Worm (Caenorhabditis elegans) whole organism, L3 larva: Measurements from ENCODE around the gene jud-4.
A peak's percentile ranks its signal among the peaks of the same experiment; 100 is the strongest.

Experiments
- R02D3.7 ChIP-seq: fragments of 150-350 bp; optimal IDR thresholded peaks from 2 replicates; lab custom pipeline; 2014; ENCODE audit warnings: missing biosample characterization, missing genetic modification characterization
- ZK546.5 ChIP-seq: sonication (generic microtip); optimal IDR thresholded peaks from 2 replicates; lab custom pipeline; 2017; ENCODE audit warnings: missing biosample characterization, missing genetic modification characterization
- ama-1 ChIP-seq: fragments of 150-350 bp; optimal IDR thresholded peaks from 2 replicates; lab custom pipeline; 2018
- ceh-16 ChIP-seq: sonication (generic microtip); optimal IDR thresholded peaks from 2 replicates; lab custom pipeline; 2017; ENCODE audit warnings: missing biosample characterization, missing genetic modification characterization
- ceh-28 ChIP-seq: fragments of 150-350 bp; optimal IDR thresholded peaks from 2 replicates; lab custom pipeline; 2014; ENCODE audit warnings: missing biosample characterization, missing genetic modification reagents, missing genetic modification characterization
- ceh-82 ChIP-seq: fragments of 150-350 bp; optimal IDR thresholded peaks from 2 replicates; lab custom pipeline; 2014; ENCODE audit warnings: missing biosample characterization, missing genetic modification characterization
- ceh-9 ChIP-seq: sonication (generic microtip); optimal IDR thresholded peaks from 2 replicates; lab custom pipeline; 2018; ENCODE audit warnings: missing biosample characterization, missing genetic modification characterization
- egl-27 ChIP-seq: sonication (generic microtip); optimal IDR thresholded peaks from 4 replicates; lab custom pipeline; 2017; ENCODE audit warnings: missing biosample characterization, missing genetic modification reagents, missing genetic modification characterization
- egl-5 ChIP-seq: fragments of 150-350 bp; optimal IDR thresholded peaks from 2 replicates; lab custom pipeline; 2017; ENCODE audit warnings: missing biosample characterization, missing genetic modification reagents, missing genetic modification characterization, inconsistent platforms
- elt-1 ChIP-seq: fragments of 150-350 bp; optimal IDR thresholded peaks from 2 replicates; lab custom pipeline; 2014; ENCODE audit warnings: missing biosample characterization, missing genetic modification characterization
- elt-2 ChIP-seq: sonication (generic microtip); optimal IDR thresholded peaks from 2 replicates; lab custom pipeline; 2016; ENCODE audit warnings: missing genetic modification reagents, mild to moderate bottlenecking, missing genetic modification characterization, missing compliant biosample characterization
- fkh-2 ChIP-seq: fragments of 150-350 bp; optimal IDR thresholded peaks from 2 replicates; lab custom pipeline; 2014; ENCODE audit warnings: missing biosample characterization, missing genetic modification reagents, missing genetic modification characterization
- hmg-11 ChIP-seq: sonication (generic microtip); optimal IDR thresholded peaks from 2 replicates; lab custom pipeline; 2016; ENCODE audit warnings: missing genetic modification characterization, missing compliant biosample characterization
- jun-1 ChIP-seq: fragments of 150-350 bp; optimal IDR thresholded peaks from 2 replicates; lab custom pipeline; 2014; ENCODE audit warnings: missing biosample characterization, missing genetic modification reagents, missing genetic modification characterization
- lin-15B ChIP-seq: fragments of 150-350 bp; optimal IDR thresholded peaks from 2 replicates; lab custom pipeline; 2014; ENCODE audit warnings: missing biosample characterization, missing genetic modification characterization
- lin-39 ChIP-seq: fragments of 150-350 bp; optimal IDR thresholded peaks from 2 replicates; lab custom pipeline; 2018; ENCODE audit warnings: missing biosample characterization, missing genetic modification reagents, missing genetic modification characterization
- lsy-12 ChIP-seq: sonication (generic microtip); optimal IDR thresholded peaks from 2 replicates; lab custom pipeline; 2016; ENCODE audit warnings: mild to moderate bottlenecking, missing genetic modification characterization, missing compliant biosample characterization
- mdl-1 ChIP-seq: fragments of 150-350 bp; optimal IDR thresholded peaks from 2 replicates; lab custom pipeline; 2014; ENCODE audit warnings: missing biosample characterization, missing genetic modification characterization
- mml-1 ChIP-seq: fragments of 150-350 bp; sonication (generic microtip); optimal IDR thresholded peaks from 3 replicates; lab custom pipeline; 2014; ENCODE audit warnings: missing biosample characterization, missing genetic modification characterization
- nfya-1 ChIP-seq: sonication (generic microtip); optimal IDR thresholded peaks from 2 replicates; lab custom pipeline; 2017; ENCODE audit warnings: missing genetic modification characterization, mild to moderate bottlenecking, missing compliant biosample characterization, antibody characterized with exemption, moderate library complexity; ENCODE audit not compliant: insufficient read depth
- nhr-23 ChIP-seq: fragments of 150-350 bp; optimal IDR thresholded peaks from 2 replicates; lab custom pipeline; 2014; ENCODE audit warnings: missing biosample characterization, missing genetic modification reagents, missing genetic modification characterization
- nhr-25 ChIP-seq: sonication (generic microtip); optimal IDR thresholded peaks from 2 replicates; lab custom pipeline; 2017; ENCODE audit warnings: missing biosample characterization, missing genetic modification characterization
- nhr-28 ChIP-seq: fragments of 150-350 bp; optimal IDR thresholded peaks from 2 replicates; lab custom pipeline; 2014; ENCODE audit warnings: missing biosample characterization, missing genetic modification characterization
- nhr-43 ChIP-seq: sonication (generic microtip); optimal IDR thresholded peaks from 2 replicates; lab custom pipeline; 2016; ENCODE audit warnings: mild to moderate bottlenecking, missing genetic modification characterization, missing compliant biosample characterization; ENCODE audit not compliant: poor library complexity, severe bottlenecking
- nhr-67 ChIP-seq: fragments of 150-350 bp; optimal IDR thresholded peaks from 2 replicates; lab custom pipeline; 2014; ENCODE audit warnings: missing biosample characterization, missing genetic modification characterization
- nhr-77 ChIP-seq: fragments of 150-350 bp; optimal IDR thresholded peaks from 2 replicates; lab custom pipeline; 2014; ENCODE audit warnings: missing biosample characterization, missing genetic modification characterization
- pha-4 ChIP-seq: fragments of 150-350 bp; optimal IDR thresholded peaks from 2 replicates; lab custom pipeline; 2014; ENCODE audit warnings: missing biosample characterization, missing genetic modification reagents, missing genetic modification characterization
- pqm-1 ChIP-seq: fragments of 150-350 bp; optimal IDR thresholded peaks from 2 replicates; lab custom pipeline; 2017; ENCODE audit warnings: missing biosample characterization, missing genetic modification characterization, inconsistent platforms
- sea-2 ChIP-seq: fragments of 150-350 bp; sonication (generic microtip); optimal IDR thresholded peaks from 4 replicates; lab custom pipeline; 2014; ENCODE audit warnings: missing biosample characterization, missing genetic modification reagents, missing genetic modification characterization
- snpc-4 ChIP-seq: fragments of 150-350 bp; optimal IDR thresholded peaks from 2 replicates; lab custom pipeline; 2014; ENCODE audit warnings: missing biosample characterization, missing genetic modification characterization
- tbx-2 ChIP-seq: sonication (generic microtip); optimal IDR thresholded peaks from 2 replicates; lab custom pipeline; 2016; ENCODE audit warnings: mild to moderate bottlenecking, missing genetic modification characterization, missing compliant biosample characterization
- unc-39 ChIP-seq: sonication (generic microtip); optimal IDR thresholded peaks from 4 replicates; lab custom pipeline; 2017; ENCODE audit warnings: missing biosample characterization, missing genetic modification characterization
- unc-62 ChIP-seq: fragments of 150-350 bp; sonication (generic microtip); optimal IDR thresholded peaks from 4 replicates; lab custom pipeline; 2014; ENCODE audit warnings: missing biosample characterization, missing genetic modification reagents, missing genetic modification characterization
- zag-1 ChIP-seq: fragments of 150-350 bp; optimal IDR thresholded peaks from 2 replicates; lab custom pipeline; 2014; ENCODE audit warnings: missing biosample characterization, missing genetic modification characterization
- ztf-11 ChIP-seq: fragments of 150-350 bp; optimal IDR thresholded peaks from 2 replicates; lab custom pipeline; 2014; ENCODE audit warnings: missing biosample characterization, missing genetic modification characterization
- ztf-4 ChIP-seq: fragments of 150-350 bp; optimal IDR thresholded peaks from 2 replicates; lab custom pipeline; 2014; ENCODE audit warnings: missing biosample characterization, missing genetic modification characterization

jud-4 gene

DNA sequence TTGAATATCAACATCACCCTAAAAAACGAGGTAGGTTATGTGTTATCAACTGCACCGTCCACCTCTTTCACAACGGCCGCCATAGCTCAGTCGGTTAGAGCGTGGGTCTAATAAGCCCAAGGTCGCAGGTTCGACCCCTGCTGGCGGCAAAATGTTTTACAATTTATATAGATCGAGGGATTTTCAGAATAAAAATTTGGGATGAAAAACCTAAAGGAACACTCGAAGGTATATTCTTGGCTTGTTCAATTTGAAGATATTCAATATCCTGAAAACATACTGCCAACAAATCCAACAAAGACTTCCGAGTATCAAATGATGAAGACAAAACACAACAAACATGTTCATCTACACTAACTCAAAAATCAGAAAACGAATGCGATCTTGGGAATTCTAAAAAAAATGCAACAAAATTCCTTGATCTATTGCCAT lies 13.5 kb downstream of the jud-4 start:
- TF ChIP-seq elt-2 (tag; lab: Kevin White, UChicago) (peak; percentile 36), tbx-2 (tag; lab: Kevin White, UChicago) (peak; percentile 7), lsy-12 (tag; lab: Kevin White, UChicago) (peak; percentile 71), nhr-23 (tag; lab: Kevin White, UChicago) (peak; percentile 36), snpc-4 (tag; lab: Kevin White, UChicago) (peak; percentile 28), nhr-25 (tag; lab: Kevin White, UChicago) (peak; percentile 15), nhr-67 (tag; lab: Kevin White, UChicago) (no peak), egl-27 (tag; lab: Kevin White, UChicago) (peak; percentile 7), nhr-28 (no peak), elt-1 (no peak), nfya-1 (tag; lab: Kevin White, UChicago) (peak; percentile 11), nhr-43 (tag; lab: Kevin White, UChicago) (peak; percentile 45), nhr-77 (peak; percentile 53), pqm-1 (tag; lab: Kevin White, UChicago) (peak; percentile 25)

ce11 chrX:15300002-15300401 lies 16.1 kb downstream of the jud-4 start:
- TF ChIP-seq ama-1 (lab: Kevin White, UChicago) (no peak), unc-62 (GFP tag; lab: Kevin White, UChicago) (no peak), hmg-11 (tag; lab: Kevin White, UChicago) (no peak), nhr-43 (tag; lab: Kevin White, UChicago) (no peak), egl-5 (tag; lab: Kevin White, UChicago) (no peak), mml-1 (tag; lab: Kevin White, UChicago) (no peak), R02D3.7 (tag; lab: Kevin White, UChicago) (no peak), ZK546.5 (tag; lab: Kevin White, UChicago) (no peak), lsy-12 (tag; lab: Kevin White, UChicago) (no peak), pqm-1 (tag; lab: Kevin White, UChicago) (no peak), ceh-82 (tag; lab: Kevin White, UChicago) (no peak), elt-1 (no peak), ceh-9 (tag; lab: Kevin White, UChicago) (no peak), ztf-4 (tag; lab: Kevin White, UChicago) (no peak), mdl-1 (tag; lab: Kevin White, UChicago) (no peak), ceh-28 (tag; lab: Kevin White, UChicago) (no peak), zag-1 (tag; lab: Kevin White, UChicago) (no peak)

DNA sequence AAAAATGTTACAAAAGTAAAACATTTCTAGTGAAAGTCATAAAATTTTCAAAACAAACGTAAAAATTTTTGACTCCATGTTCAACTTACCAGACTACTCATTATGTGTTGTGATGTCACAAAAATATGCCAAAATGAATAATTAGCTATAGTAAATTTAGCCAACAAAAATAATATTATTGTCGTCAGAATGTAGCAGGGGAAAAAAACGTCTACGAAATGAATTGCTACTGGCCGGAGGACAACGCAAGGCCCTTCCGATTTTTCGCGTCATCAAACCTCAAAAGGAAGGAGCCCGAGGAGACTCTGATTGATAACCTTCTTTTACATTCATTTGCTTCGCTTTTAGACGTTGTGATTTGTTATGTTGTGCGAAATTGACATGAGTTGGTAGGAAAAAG lies 18.9 kb downstream of the jud-4 start, which contains the start of gene ser-2:
ser-2 (minus strand) TSS at position 101 of the 400 bp plus-strand sequence.
- TF ChIP-seq lin-39 = peak; percentile 10
- TF ChIP-seq pha-4 = no peak
- no peak for TF ChIP-seq nhr-28
- TF ChIP-seq unc-39 (tag; lab: Kevin White, UChicago) = no peak

DNA sequence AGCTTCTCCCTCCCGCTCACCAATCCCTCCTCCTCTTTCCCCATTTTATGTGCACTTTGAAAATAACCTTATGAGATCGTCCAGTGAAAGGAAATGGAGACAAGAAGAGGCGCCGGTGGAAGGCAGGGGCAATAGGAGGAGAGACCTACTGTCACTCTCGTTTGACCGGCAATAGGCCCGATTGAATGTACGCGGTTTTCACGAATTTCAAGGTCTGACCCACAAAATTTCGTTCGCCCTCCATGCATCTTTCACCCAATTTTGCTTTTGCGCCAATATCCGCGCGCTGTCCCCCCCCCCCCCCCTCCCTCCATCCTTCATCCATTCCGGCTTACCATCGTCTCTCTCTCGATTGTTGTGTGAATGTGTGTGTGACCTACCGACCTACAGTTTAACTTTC lies 23.8 kb downstream of the jud-4 start:
- no peak for TF ChIP-seq unc-62 (GFP tag; lab: Kevin White, UChicago)
- peak; percentile 4 for TF ChIP-seq nhr-25 (tag; lab: Kevin White, UChicago)
- no peak for TF ChIP-seq fkh-2
- TF ChIP-seq sea-2 (GFP tag; lab: Kevin White, UChicago) = no peak
- no peak for TF ChIP-seq ceh-16 (tag; lab: Kevin White, UChicago)
- TF ChIP-seq ceh-82 (tag; lab: Kevin White, UChicago) = no peak
- TF ChIP-seq ceh-9 (tag; lab: Kevin White, UChicago) = no peak
- no peak for TF ChIP-seq nhr-77
- peak; percentile 77 for TF ChIP-seq nhr-23 (tag; lab: Kevin White, UChicago)
- no peak for TF ChIP-seq lin-15B (tag; lab: Kevin White, UChicago)
- no peak for TF ChIP-seq jun-1
- no peak for TF ChIP-seq ama-1 (lab: Kevin White, UChicago)
- TF ChIP-seq ztf-11 (tag; lab: Kevin White, UChicago) = no peak
